Worm (Caenorhabditis elegans) whole organism, young adult: Measurements from ENCODE around the gene vglu-3.
A peak's percentile ranks its signal among the peaks of the same experiment; 100 is the strongest.

Experiments
- D2030.7 ChIP-seq: fragments of 200-800 bp; sonication (Bioruptor generic); IDR thresholded peaks from 2 replicates; pipeline ENCODE4 v1.3.6; 2022; ENCODE audit warnings: missing genetic modification reagents, missing genetic modification characterization, missing compliant biosample characterization
- F23B12.7 ChIP-seq: sonication (generic microtip); optimal IDR thresholded peaks from 2 replicates; lab custom pipeline; 2017; ENCODE audit warnings: missing genetic modification characterization, mild to moderate bottlenecking, missing compliant biosample characterization, antibody characterized with exemption, moderate library complexity; ENCODE audit not compliant: insufficient read depth
- F52B5.7 ChIP-seq: sonication (generic microtip); optimal IDR thresholded peaks from 2 replicates; lab custom pipeline; 2016; ENCODE audit warnings: mild to moderate bottlenecking, missing genetic modification characterization, missing compliant biosample characterization
- K12H6.12 ChIP-seq: fragments of 200-800 bp; sonication (Bioruptor generic); optimal IDR thresholded peaks from 2 replicates; lab custom pipeline; 2018; ENCODE audit warnings: mild to moderate bottlenecking, missing genetic modification characterization, missing compliant biosample characterization
- Y95B8A.8 ChIP-seq: fragments of 200-800 bp; sonication (Bioruptor generic); IDR thresholded peaks from 2 replicates; pipeline ENCODE4 v1.3.6; 2022; ENCODE audit warnings: missing genetic modification reagents, missing genetic modification characterization, missing compliant biosample characterization
- ZK185.1 ChIP-seq: sonication (generic microtip); optimal IDR thresholded peaks from 2 replicates; lab custom pipeline; 2016; ENCODE audit warnings: mild to moderate bottlenecking, missing genetic modification characterization, missing compliant biosample characterization; ENCODE audit not compliant: poor library complexity, severe bottlenecking
- aptf-2 ChIP-seq: fragments of 200-800 bp; sonication (Bioruptor generic); conservative IDR thresholded peaks from 2 replicates; pipeline ENCODE4 v1.3.6; 2022; ENCODE audit warnings: missing genetic modification reagents, missing genetic modification characterization, missing compliant biosample characterization
- attf-5 ChIP-seq: fragments of 200-800 bp; sonication (Bioruptor generic); optimal IDR thresholded peaks from 2 replicates; lab custom pipeline; 2018; ENCODE audit warnings: mild to moderate bottlenecking, missing genetic modification characterization, missing compliant biosample characterization
- cebp-1 ChIP-seq, 2 experiments: fragments of 200-800 bp in 1 of 2; sonication (Bioruptor generic) in 1 of 2; sonication (generic microtip) in 1 of 2; IDR thresholded peaks in 1 of 2; optimal IDR thresholded peaks in 1 of 2; 2 replicates each; pipeline versions ENCODE4 v1.3.6 to Lab custom; 2017 to 2022; ENCODE audit warnings: missing compliant biosample characterization in 2 of 2, missing genetic modification characterization in 2 of 2, mild to moderate bottlenecking in 1 of 2, missing genetic modification reagents in 1 of 2, moderate library complexity in 1 of 2
- cebp-2 ChIP-seq: fragments of 200-800 bp; sonication (Bioruptor generic); IDR thresholded peaks from 2 replicates; pipeline ENCODE4 v1.3.6; 2022; ENCODE audit warnings: missing genetic modification characterization, missing compliant biosample characterization
- ceh-100 ChIP-seq: fragments of 200-800 bp; sonication (Bioruptor generic); IDR thresholded peaks from 2 replicates; pipeline ENCODE4 v1.3.6; 2022; ENCODE audit warnings: missing genetic modification reagents, missing genetic modification characterization, missing compliant biosample characterization
- ceh-27 ChIP-seq: fragments of 200-800 bp; sonication (Bioruptor generic); optimal IDR thresholded peaks from 2 replicates; lab custom pipeline; 2018; ENCODE audit warnings: mild to moderate bottlenecking, missing genetic modification characterization, moderate library complexity, missing compliant biosample characterization
- egl-18 ChIP-seq: fragments of 200-800 bp; sonication (Bioruptor generic); IDR thresholded peaks from 2 replicates; pipeline ENCODE4 v1.3.6; 2022; ENCODE audit warnings: missing genetic modification reagents, missing genetic modification characterization, missing compliant biosample characterization
- egrh-3 ChIP-seq: fragments of 200-800 bp; sonication (Bioruptor generic); IDR thresholded peaks from 2 replicates; pipeline ENCODE4 v1.3.6; 2022; ENCODE audit warnings: missing genetic modification reagents, missing genetic modification characterization, missing compliant biosample characterization
- fkh-3 ChIP-seq: sonication (generic microtip); optimal IDR thresholded peaks from 2 replicates; lab custom pipeline; 2016; ENCODE audit warnings: mild to moderate bottlenecking, missing genetic modification characterization, missing compliant biosample characterization
- gei-17 ChIP-seq: fragments of 200-800 bp; sonication (Bioruptor generic); optimal IDR thresholded peaks from 2 replicates; lab custom pipeline; 2018; ENCODE audit warnings: mild to moderate bottlenecking, missing genetic modification characterization, missing compliant biosample characterization
- hmg-1.2 ChIP-seq: fragments of 200-800 bp; sonication (Bioruptor generic); IDR thresholded peaks from 2 replicates; pipeline ENCODE4 v1.3.6; 2022; ENCODE audit warnings: missing genetic modification reagents, missing genetic modification characterization, missing compliant biosample characterization
- let-526 ChIP-seq: fragments of 200-800 bp; sonication (Bioruptor generic); IDR thresholded peaks from 2 replicates; pipeline ENCODE4 v1.3.6; 2022; ENCODE audit warnings: missing genetic modification reagents, missing genetic modification characterization, missing compliant biosample characterization
- lin-35 ChIP-seq, 3 experiments: fragments of 150-350 bp in 2 of 3; sonication (generic microtip) in 1 of 3; optimal IDR thresholded peaks; 2 replicates each; lab custom pipeline; 2014 to 2018; ENCODE audit warnings: missing biosample characterization in 3 of 3, missing genetic modification characterization in 3 of 3, missing genetic modification reagents in 3 of 3
- lin-40 ChIP-seq: sonication (generic microtip); optimal IDR thresholded peaks from 2 replicates; lab custom pipeline; 2016; ENCODE audit warnings: missing genetic modification characterization, mild to moderate bottlenecking, missing compliant biosample characterization, missing genotype, missing genetic modification reagents
- lir-1 ChIP-seq: fragments of 200-800 bp; sonication (Bioruptor generic); conservative IDR thresholded peaks from 2 replicates; pipeline ENCODE4 v1.3.6; 2022; ENCODE audit warnings: missing genetic modification reagents, missing genetic modification characterization, missing compliant biosample characterization
- madf-10 ChIP-seq: sonication (generic microtip); optimal IDR thresholded peaks from 2 replicates; lab custom pipeline; 2016; ENCODE audit warnings: mild to moderate bottlenecking, missing genetic modification characterization, missing compliant biosample characterization
- mcd-1 ChIP-seq: fragments of 200-800 bp; sonication (Bioruptor generic); IDR thresholded peaks from 2 replicates; pipeline ENCODE4 v1.3.6; 2022; ENCODE audit warnings: missing genetic modification reagents, missing genetic modification characterization, missing compliant biosample characterization
- mel-28 ChIP-seq: sonication (generic microtip); optimal IDR thresholded peaks from 2 replicates; lab custom pipeline; 2016; ENCODE audit warnings: borderline replicate concordance, mild to moderate bottlenecking, missing genetic modification characterization, missing compliant biosample characterization
- mes-4 ChIP-seq: sonication (generic microtip); optimal IDR thresholded peaks from 2 replicates; lab custom pipeline; 2016; ENCODE audit warnings: missing genotype, missing genetic modification characterization, missing compliant biosample characterization
- nfya-1 ChIP-seq: sonication (generic microtip); optimal IDR thresholded peaks from 2 replicates; lab custom pipeline; 2017; ENCODE audit warnings: antibody characterized with exemption, missing compliant biosample characterization, missing genetic modification characterization, borderline replicate concordance; ENCODE audit not compliant: insufficient read depth
- nfyb-1 ChIP-seq: fragments of 200-800 bp; sonication (Bioruptor generic); IDR thresholded peaks from 2 replicates; pipeline ENCODE4 v1.3.6; 2022; ENCODE audit warnings: missing genetic modification reagents, missing genetic modification characterization, missing compliant biosample characterization
- nhr-120 ChIP-seq: fragments of 200-800 bp; sonication (Bioruptor generic); IDR thresholded peaks from 2 replicates; pipeline ENCODE4 v1.3.6; 2022; ENCODE audit warnings: missing genetic modification characterization, missing compliant biosample characterization
- nhr-179 ChIP-seq: sonication (generic microtip); optimal IDR thresholded peaks from 2 replicates; lab custom pipeline; 2016; ENCODE audit warnings: mild to moderate bottlenecking, missing genetic modification characterization, missing compliant biosample characterization
- nhr-80 ChIP-seq: sonication (generic microtip); optimal IDR thresholded peaks from 2 replicates; lab custom pipeline; 2016; ENCODE audit warnings: missing genetic modification characterization, missing compliant biosample characterization
- repo-1 ChIP-seq: sonication (generic microtip); optimal IDR thresholded peaks from 2 replicates; lab custom pipeline; 2017; ENCODE audit warnings: mild to moderate bottlenecking, missing genetic modification characterization, missing compliant biosample characterization
- sea-2 ChIP-seq: fragments of 200-800 bp; sonication (Bioruptor generic); IDR thresholded peaks from 2 replicates; pipeline ENCODE4 v1.3.6; 2022; ENCODE audit warnings: missing genetic modification characterization, missing compliant biosample characterization
- snpc-4 ChIP-seq, 5 experiments: fragments of 150-350 bp in 1 of 5; sonication (generic microtip) in 4 of 5; optimal IDR thresholded peaks; 2 replicates each; lab custom pipeline; 2014 to 2018; ENCODE audit warnings: missing genetic modification characterization in 5 of 5, missing biosample characterization in 3 of 5, antibody characterized with exemption in 2 of 5, mild to moderate bottlenecking in 2 of 5, missing compliant biosample characterization in 2 of 5, missing genotype in 2 of 5, moderate library complexity in 2 of 5, missing genetic modification reagents in 1 of 5
- zfh-2 ChIP-seq: fragments of 200-800 bp; sonication (Bioruptor generic); conservative IDR thresholded peaks from 2 replicates; pipeline ENCODE4 v1.3.6; 2022; ENCODE audit warnings: missing genetic modification reagents, missing genetic modification characterization, missing compliant biosample characterization
- zim-3 ChIP-seq: sonication (generic microtip); optimal IDR thresholded peaks from 2 replicates; lab custom pipeline; 2017; ENCODE audit warnings: mild to moderate bottlenecking, missing genetic modification characterization, moderate library complexity, missing compliant biosample characterization
- ztf-18 ChIP-seq: sonication (generic microtip); optimal IDR thresholded peaks from 2 replicates; lab custom pipeline; 2016; ENCODE audit warnings: missing genotype, mild to moderate bottlenecking, missing genetic modification characterization, missing compliant biosample characterization
- ztf-22 ChIP-seq: fragments of 200-800 bp; sonication (Bioruptor generic); optimal IDR thresholded peaks from 2 replicates; lab custom pipeline; 2018; ENCODE audit warnings: mild to moderate bottlenecking, missing genetic modification characterization, moderate library complexity, missing compliant biosample characterization
- ztf-25 ChIP-seq: fragments of 200-800 bp; sonication (Bioruptor generic); IDR thresholded peaks from 2 replicates; pipeline ENCODE4 v1.3.6; 2022; ENCODE audit warnings: missing genetic modification reagents, missing genetic modification characterization, missing compliant biosample characterization

Gene vglu-3

DNA sequence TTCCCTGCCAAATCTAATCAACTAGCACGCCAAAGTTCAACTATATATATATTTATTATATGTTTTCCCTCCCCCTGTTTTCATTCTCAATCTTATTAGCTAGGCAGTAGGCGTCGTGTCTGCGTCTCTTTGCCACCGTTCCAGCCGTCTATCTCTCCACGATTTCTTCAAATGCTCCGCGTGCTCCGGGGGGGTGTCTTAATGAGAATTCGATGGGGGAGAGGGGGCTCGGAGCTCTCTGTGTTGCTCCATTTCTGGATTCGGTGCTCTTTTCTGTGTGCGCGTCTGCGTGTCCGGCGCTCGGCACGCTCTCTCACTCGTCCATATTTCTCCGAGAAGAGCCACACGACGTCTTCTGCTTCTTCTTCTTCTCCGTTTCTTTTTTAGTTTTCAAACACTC, 16.0 kb upstream of the vglu-3 start:
- TF ChIP-seq egrh-3 (GFP tag; lab: Robert Waterston, UW) (peak; percentile 58; the same call in 1 of the 2 replicates), ceh-27 (GFP tag; lab: Kevin White, UChicago) (peak; percentile 50), zfh-2 (peak; percentile 99), cebp-2 (GFP tag; lab: Robert Waterston, UW) (peak; percentile 64; the same call in 1 of the 2 replicates), mcd-1 (GFP tag; lab: Robert Waterston, UW) (peak; percentile 52), nfyb-1 (GFP tag; lab: Robert Waterston, UW) (peak; percentile 34; the same call in 1 of the 2 replicates), ztf-22 (peak; percentile 58), K12H6.12 (tag; lab: Kevin White, UChicago) (peak; percentile 85), lin-35 (GFP tag; optimal IDR thresholded peaks at IDR 0.05; lab: Kevin White, UChicago) (peak in 1 of 3 experiments; percentile 18), egl-18 (no peak), snpc-4 (GFP tag; optimal IDR thresholded peaks at IDR 0.05; lab: Kevin White, UChicago) (no peak), snpc-4 (tag; optimal IDR thresholded peaks at IDR 0.05; lab: Kevin White, UChicago) (peak in 1 of 4 experiments; percentile 16), fkh-3 (tag; lab: Kevin White, UChicago) (no peak), lir-1 (GFP tag; lab: Robert Waterston, UW) (no peak), cebp-1 (GFP tag; IDR thresholded peaks at IDR 0.05; lab: Robert Waterston, UW) (no peak), cebp-1 (tag; optimal IDR thresholded peaks at IDR 0.05; lab: Kevin White, UChicago) (peak; percentile 64), attf-5 (GFP tag; lab: Kevin White, UChicago) (peak; percentile 72), Y95B8A.8 (GFP tag; lab: Robert Waterston, UW) (no peak), lin-40 (tag; lab: Kevin White, UChicago) (peak; percentile 48), hmg-1.2 (peak; percentile 49)

DNA sequence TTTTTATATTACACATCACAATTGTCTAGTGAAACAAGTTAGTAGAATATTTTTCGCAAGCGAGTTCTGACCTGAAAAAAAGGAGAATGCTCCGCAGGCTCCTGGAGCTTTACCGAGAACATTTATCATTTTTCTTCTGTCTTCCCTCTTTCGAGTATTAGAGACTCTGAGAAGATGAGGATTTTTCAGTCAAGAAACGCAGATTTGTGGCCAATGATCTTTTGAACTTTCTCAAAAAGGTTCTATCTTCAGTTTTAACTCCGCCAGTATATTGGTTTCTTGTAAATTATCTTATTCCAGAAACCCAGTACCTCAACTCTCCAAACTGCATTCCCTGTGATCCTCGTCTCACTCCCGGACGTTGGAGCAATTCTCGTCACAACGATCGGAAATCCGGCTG, 14.6 kb upstream of the vglu-3 start, which contains the start of gene K10G9.2:
Gene K10G9.2, plus strand, starts transcription at position 301 of the 400 bp plus-strand sequence.
- TF ChIP-seq ztf-25 = no peak
- no peak for TF ChIP-seq let-526 (GFP tag; lab: Robert Waterston, UW)
- no peak for TF ChIP-seq gei-17 (GFP tag; lab: Kevin White, UChicago)
- no peak for TF ChIP-seq ceh-100 (GFP tag; lab: Robert Waterston, UW)
- TF ChIP-seq F23B12.7 (tag; lab: Kevin White, UChicago) = no peak
- TF ChIP-seq fkh-3 (tag; lab: Kevin White, UChicago) = no peak
- no peak for TF ChIP-seq nfya-1 (tag; lab: Kevin White, UChicago)
- no peak for TF ChIP-seq aptf-2 (GFP tag; lab: Robert Waterston, UW)
- no peak for TF ChIP-seq nhr-120
- TF ChIP-seq F52B5.7 (tag; lab: Kevin White, UChicago) = no peak

ce11 chrIII:10289790-10290189, 10.4 kb upstream of the vglu-3 start:
- TF ChIP-seq mes-4 (tag; lab: Kevin White, UChicago) = no peak
- no peak for TF ChIP-seq gei-17 (GFP tag; lab: Kevin White, UChicago)
- TF ChIP-seq mel-28 = no peak
- TF ChIP-seq zim-3 (tag; lab: Kevin White, UChicago) = no peak
- TF ChIP-seq ceh-100 (GFP tag; lab: Robert Waterston, UW) = no peak
- no peak for TF ChIP-seq repo-1 (tag; lab: Kevin White, UChicago)
- TF ChIP-seq egrh-3 (GFP tag; lab: Robert Waterston, UW) = no peak
- no peak for TF ChIP-seq nhr-80 (tag; lab: Kevin White, UChicago)
- TF ChIP-seq madf-10 (tag; lab: Kevin White, UChicago) = no peak
- TF ChIP-seq ZK185.1 (tag; lab: Kevin White, UChicago) = no peak
- TF ChIP-seq ztf-18 = no peak
- no peak for TF ChIP-seq D2030.7 (GFP tag; lab: Robert Waterston, UW)
- TF ChIP-seq nhr-179 = no peak
- TF ChIP-seq sea-2 (GFP tag; lab: Robert Waterston, UW) = no peak
- no peak for TF ChIP-seq cebp-2 (GFP tag; lab: Robert Waterston, UW)
- no peak for TF ChIP-seq egl-18
- TF ChIP-seq, all 124 proteins: peak for 0
